Worm (Caenorhabditis elegans) whole organism, L1 larva: ENCODE data around the gene C49F8.3.
A peak's percentile ranks its signal among the peaks of the same experiment; 100 is the strongest.

Source experiments
- C04F5.9 ChIP-seq: sonication (generic microtip); optimal IDR thresholded peaks from 2 replicates; lab custom pipeline; 2016; ENCODE audit warnings: missing genetic modification characterization, missing compliant biosample characterization
- C16A3.4 ChIP-seq: fragments of 150-350 bp; optimal IDR thresholded peaks from 2 replicates; lab custom pipeline; 2014; ENCODE audit warnings: missing biosample characterization, missing genetic modification characterization
- aha-1 ChIP-seq: fragments of 150-350 bp; optimal IDR thresholded peaks from 2 replicates; lab custom pipeline; 2014; ENCODE audit warnings: missing biosample characterization, missing genetic modification characterization
- ama-1 ChIP-seq: fragments of 150-350 bp; optimal IDR thresholded peaks from 2 replicates; lab custom pipeline; 2014
- blmp-1 ChIP-seq: fragments of 150-350 bp; optimal IDR thresholded peaks from 2 replicates; lab custom pipeline; 2014; ENCODE audit warnings: missing biosample characterization, missing genetic modification characterization
- ceh-82 ChIP-seq, 3 experiments: fragments of 150-350 bp in 1 of 3; sonication (generic microtip) in 2 of 3; optimal IDR thresholded peaks; 2 replicates each; lab custom pipeline; 2014 to 2017; ENCODE audit warnings: missing biosample characterization in 3 of 3, missing genetic modification characterization in 3 of 3
- dpl-1 ChIP-seq, 3 experiments: fragments of 150-350 bp in 2 of 3; sonication (generic microtip) in 1 of 3; optimal IDR thresholded peaks; 2 replicates each; lab custom pipeline; 2014 to 2017; ENCODE audit warnings: missing biosample characterization in 3 of 3, missing genetic modification characterization in 3 of 3, missing genetic modification reagents in 3 of 3
- dsc-1 ChIP-seq: sonication (generic microtip); optimal IDR thresholded peaks from 2 replicates; lab custom pipeline; 2016; ENCODE audit warnings: mild to moderate bottlenecking, missing genetic modification characterization, missing compliant biosample characterization
- efl-1 ChIP-seq, 4 experiments: fragments of 150-350 bp; optimal IDR thresholded peaks in 3 of 4; peaks in 1 of 4; 1 replicate in 1 of 4; 2 replicates in 3 of 4; lab custom pipeline; 2014; ENCODE audit warnings: missing biosample characterization in 2 of 4, missing genetic modification characterization in 2 of 4, missing genetic modification reagents in 2 of 4
- efl-3 ChIP-seq: fragments of 200-800 bp; sonication (Bioruptor generic); optimal IDR thresholded peaks from 2 replicates; lab custom pipeline; 2018; ENCODE audit warnings: mild to moderate bottlenecking, missing genetic modification characterization, missing compliant biosample characterization
- egl-27 ChIP-seq, 2 experiments: fragments of 150-350 bp in 1 of 2; sonication (generic microtip); optimal IDR thresholded peaks; 3 replicates each; lab custom pipeline; 2017 to 2018; ENCODE audit warnings: missing biosample characterization in 2 of 2, missing genetic modification characterization in 2 of 2, missing genetic modification reagents in 2 of 2
- elt-2 ChIP-seq: sonication (generic microtip); optimal IDR thresholded peaks from 2 replicates; lab custom pipeline; 2016; ENCODE audit warnings: missing genetic modification characterization, mild to moderate bottlenecking, inconsistent platforms, missing compliant biosample characterization, missing genetic modification reagents
- elt-3 ChIP-seq, 6 experiments: fragments of 150-350 bp in 1 of 6; sonication (generic microtip); optimal IDR thresholded peaks; 2 replicates each; lab custom pipeline; 2017 to 2018; ENCODE audit warnings: missing biosample characterization in 6 of 6, missing genetic modification characterization in 6 of 6, inconsistent platforms in 1 of 6
- ets-5 ChIP-seq: fragments of 200-800 bp; sonication (Bioruptor generic); IDR thresholded peaks from 2 replicates; pipeline ENCODE4 v1.3.6; 2022; ENCODE audit warnings: missing genetic modification characterization, missing compliant biosample characterization
- fkh-10 ChIP-seq: sonication (generic microtip); optimal IDR thresholded peaks from 2 replicates; lab custom pipeline; 2017; ENCODE audit warnings: missing biosample characterization, missing genetic modification reagents, missing genetic modification characterization
- fkh-8 ChIP-seq: sonication (generic microtip); optimal IDR thresholded peaks from 2 replicates; lab custom pipeline; 2016; ENCODE audit warnings: mild to moderate bottlenecking, missing genetic modification characterization, missing compliant biosample characterization
- fos-1 ChIP-seq: fragments of 150-350 bp; optimal IDR thresholded peaks from 2 replicates; lab custom pipeline; 2014; ENCODE audit warnings: missing biosample characterization, missing genetic modification characterization
- hlh-4 ChIP-seq: sonication (generic microtip); optimal IDR thresholded peaks from 2 replicates; lab custom pipeline; 2016; ENCODE audit warnings: mild to moderate bottlenecking, missing genetic modification characterization, missing compliant biosample characterization
- isw-1 ChIP-seq: fragments of 200-800 bp; sonication (Bioruptor generic); IDR thresholded peaks from 2 replicates; pipeline ENCODE4 v1.3.6; 2022; ENCODE audit warnings: missing genetic modification characterization, missing compliant biosample characterization
- jun-1 ChIP-seq: fragments of 150-350 bp; optimal IDR thresholded peaks from 2 replicates; lab custom pipeline; 2014; ENCODE audit warnings: missing biosample characterization, missing genetic modification reagents, missing genetic modification characterization
- lin-13 ChIP-seq: fragments of 150-350 bp; optimal IDR thresholded peaks from 2 replicates; lab custom pipeline; 2014; ENCODE audit warnings: missing biosample characterization, missing genetic modification reagents, missing genetic modification characterization
- lin-14 ChIP-seq: fragments of 200-800 bp; sonication (Bioruptor generic); optimal IDR thresholded peaks from 2 replicates; lab custom pipeline; 2018; ENCODE audit warnings: mild to moderate bottlenecking, missing genetic modification characterization, moderate library complexity, missing compliant biosample characterization
- lin-35 ChIP-seq, 2 experiments: fragments of 150-350 bp; optimal IDR thresholded peaks; 2 replicates each; lab custom pipeline; 2014; ENCODE audit warnings: missing biosample characterization in 2 of 2, missing genetic modification characterization in 2 of 2, missing genetic modification reagents in 2 of 2
- lsy-2 ChIP-seq, 2 experiments: fragments of 150-350 bp; optimal IDR thresholded peaks; 2 replicates each; lab custom pipeline; 2014; ENCODE audit warnings: missing biosample characterization in 2 of 2, missing genetic modification characterization in 2 of 2
- mab-9 ChIP-seq: fragments of 200-800 bp; sonication (Bioruptor generic); IDR thresholded peaks from 2 replicates; pipeline ENCODE4 v1.3.6; 2022; ENCODE audit warnings: missing genetic modification reagents, missing genetic modification characterization, missing compliant biosample characterization
- mdl-1 ChIP-seq, 2 experiments: fragments of 150-350 bp; optimal IDR thresholded peaks; 2 replicates each; lab custom pipeline; 2014 to 2017; ENCODE audit warnings: missing biosample characterization in 2 of 2, missing genetic modification characterization in 2 of 2, inconsistent platforms in 1 of 2
- mef-2 ChIP-seq: fragments of 150-350 bp; optimal IDR thresholded peaks from 2 replicates; lab custom pipeline; 2014; ENCODE audit warnings: missing biosample characterization, missing genetic modification characterization
- mep-1 ChIP-seq: fragments of 150-350 bp; optimal IDR thresholded peaks from 2 replicates; lab custom pipeline; 2014; ENCODE audit warnings: missing biosample characterization, missing genetic modification characterization
- nhr-19 ChIP-seq: fragments of 200-800 bp; sonication (Bioruptor generic); conservative IDR thresholded peaks from 2 replicates; pipeline ENCODE4 v1.3.6; 2022; ENCODE audit warnings: missing genetic modification characterization, missing compliant biosample characterization
- nhr-20 ChIP-seq: sonication (generic microtip); optimal IDR thresholded peaks from 2 replicates; lab custom pipeline; 2016; ENCODE audit warnings: mild to moderate bottlenecking, missing genetic modification characterization, missing compliant biosample characterization
- nhr-237 ChIP-seq: fragments of 150-350 bp; optimal IDR thresholded peaks from 2 replicates; lab custom pipeline; 2014; ENCODE audit warnings: missing biosample characterization, missing genetic modification characterization
- nhr-47 ChIP-seq: sonication (generic microtip); optimal IDR thresholded peaks from 2 replicates; lab custom pipeline; 2016; ENCODE audit warnings: mild to moderate bottlenecking, missing genetic modification characterization, moderate library complexity, missing compliant biosample characterization
- nhr-71 ChIP-seq: sonication (generic microtip); optimal IDR thresholded peaks from 2 replicates; lab custom pipeline; 2016; ENCODE audit warnings: mild to moderate bottlenecking, missing genetic modification characterization, moderate library complexity, missing compliant biosample characterization
- nhr-76 ChIP-seq: sonication (generic microtip); optimal IDR thresholded peaks from 2 replicates; lab custom pipeline; 2017; ENCODE audit warnings: missing biosample characterization, missing genetic modification characterization
- nhr-85 ChIP-seq: sonication (generic microtip); peaks from one replicate; lab custom pipeline; 2016; ENCODE audit warnings: missing genetic modification characterization, inconsistent platforms, missing compliant biosample characterization
- nhr-90 ChIP-seq: sonication (generic microtip); optimal IDR thresholded peaks from 2 replicates; lab custom pipeline; 2016; ENCODE audit warnings: mild to moderate bottlenecking, missing genetic modification characterization, missing compliant biosample characterization; ENCODE audit not compliant: poor library complexity
- snpc-4 ChIP-seq: fragments of 150-350 bp; optimal IDR thresholded peaks from 2 replicates; lab custom pipeline; 2014; ENCODE audit warnings: missing biosample characterization, missing genetic modification characterization
- sox-4 ChIP-seq: sonication (generic microtip); optimal IDR thresholded peaks from 2 replicates; lab custom pipeline; 2016; ENCODE audit warnings: missing genetic modification characterization, missing compliant biosample characterization
- sptf-1 ChIP-seq: fragments of 150-350 bp; optimal IDR thresholded peaks from 2 replicates; lab custom pipeline; 2014; ENCODE audit warnings: missing biosample characterization, missing genetic modification characterization
- swsn-7 ChIP-seq: sonication (generic microtip); optimal IDR thresholded peaks from 2 replicates; lab custom pipeline; 2016; ENCODE audit warnings: missing genetic modification characterization, missing compliant biosample characterization
- tbx-2 ChIP-seq: sonication (generic microtip); optimal IDR thresholded peaks from 2 replicates; lab custom pipeline; 2016; ENCODE audit warnings: missing genetic modification characterization, missing compliant biosample characterization
- tlp-1 ChIP-seq: fragments of 150-350 bp; optimal IDR thresholded peaks from 2 replicates; lab custom pipeline; 2014; ENCODE audit warnings: missing biosample characterization, missing genetic modification characterization
- unc-62 ChIP-seq: fragments of 150-350 bp; optimal IDR thresholded peaks from 2 replicates; lab custom pipeline; 2014; ENCODE audit warnings: missing biosample characterization, missing genetic modification reagents, missing genetic modification characterization
- unc-86 ChIP-seq: sonication (generic microtip); optimal IDR thresholded peaks from 2 replicates; lab custom pipeline; 2016; ENCODE audit warnings: missing genetic modification characterization, missing compliant biosample characterization
- vab-15 ChIP-seq: sonication (generic microtip); optimal IDR thresholded peaks from 2 replicates; lab custom pipeline; 2017; ENCODE audit warnings: missing genotype, mild to moderate bottlenecking, missing genetic modification characterization, missing compliant biosample characterization
- zag-1 ChIP-seq: fragments of 150-350 bp; optimal IDR thresholded peaks from 2 replicates; lab custom pipeline; 2014; ENCODE audit warnings: missing biosample characterization, missing genetic modification characterization
- ztf-11 ChIP-seq, 2 experiments: sonication (generic microtip); optimal IDR thresholded peaks; 2 replicates each; lab custom pipeline; 2016 to 2017; ENCODE audit warnings: missing genetic modification characterization in 2 of 2, missing biosample characterization in 1 of 2, missing compliant biosample characterization in 1 of 2
- ztf-4 ChIP-seq: fragments of 150-350 bp; optimal IDR thresholded peaks from 2 replicates; lab custom pipeline; 2014; ENCODE audit warnings: missing biosample characterization, missing genetic modification characterization

C49F8.3 gene

ce11 chrX:13356469-13356868 lies 30.9 kb downstream of the C49F8.3 start (continued):
- TF ChIP-seq nhr-90 (tag; lab: Kevin White, UChicago): peak; percentile 75
- peak; percentile 91 for TF ChIP-seq nhr-19 (GFP tag; lab: Robert Waterston, UW)
- peak; percentile 61 for TF ChIP-seq nhr-47 (tag; lab: Kevin White, UChicago)
- TF ChIP-seq zag-1 (tag; lab: Kevin White, UChicago): no peak
- TF ChIP-seq blmp-1 (tag; lab: Kevin White, UChicago): peak; percentile 92
- TF ChIP-seq lsy-2 (tag; optimal IDR thresholded peaks at IDR 0.05; lab: Kevin White, UChicago): peak; percentile 18 to 50

DNA sequence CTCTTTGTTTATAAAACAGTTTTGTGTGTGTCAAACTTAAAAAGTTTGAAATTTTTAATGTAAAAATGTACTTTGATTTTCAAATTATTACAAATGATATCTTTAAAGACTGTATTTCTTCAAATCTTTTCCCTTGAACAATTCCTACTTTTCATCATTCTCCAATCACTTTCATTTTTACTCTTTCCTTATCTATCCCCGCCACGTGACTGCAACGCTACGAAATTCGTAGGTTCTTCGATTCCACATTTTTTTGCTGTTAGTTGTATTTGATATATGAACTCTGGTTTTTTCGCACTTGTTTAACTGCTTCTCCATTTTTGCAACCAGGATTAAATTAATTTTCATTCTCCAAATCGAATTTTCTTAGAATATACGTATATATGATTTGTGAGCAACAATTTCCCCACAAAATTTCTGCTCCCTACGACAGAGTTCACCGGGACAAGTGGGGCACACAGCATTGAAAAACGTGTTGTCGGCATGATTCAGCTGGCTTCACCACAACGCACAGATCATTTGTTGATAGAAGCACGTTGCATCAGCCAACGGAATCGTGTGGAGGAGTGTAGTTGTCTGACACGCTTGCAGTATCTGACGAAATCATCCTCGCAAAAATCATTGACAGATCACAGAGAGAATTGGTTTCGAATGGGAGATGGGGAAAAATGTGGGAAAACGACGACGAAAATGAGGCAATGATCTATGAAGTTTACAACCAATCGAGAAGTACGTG lies 32.5 kb downstream of the C49F8.3 start:
- no peak for TF ChIP-seq unc-62 (GFP tag; lab: Kevin White, UChicago)
- TF ChIP-seq unc-86 (tag; lab: Kevin White, UChicago): no peak
- no peak for TF ChIP-seq mab-9
- peak; percentile 94 for TF ChIP-seq blmp-1 (tag; lab: Kevin White, UChicago)
- TF ChIP-seq lin-14 (GFP tag; lab: Kevin White, UChicago): peak; percentile 83
- TF ChIP-seq elt-2 (tag; lab: Kevin White, UChicago): peak; percentile 69
- no peak for TF ChIP-seq C04F5.9 (tag; lab: Kevin White, UChicago)
- TF ChIP-seq lin-13: peak; percentile 2
- no peak for TF ChIP-seq ztf-11 (tag; optimal IDR thresholded peaks at IDR 0.05; lab: Kevin White, UChicago)
- TF ChIP-seq ets-5 (GFP tag; lab: Robert Waterston, UW): no peak
- TF ChIP-seq jun-1 (tag; lab: Kevin White, UChicago): peak; percentile 71
- TF ChIP-seq nhr-90 (tag; lab: Kevin White, UChicago): peak; percentile 34
- peak; percentile 76 for TF ChIP-seq nhr-71
- peak; percentile 25 for TF ChIP-seq C16A3.4
- TF ChIP-seq nhr-19 (GFP tag; lab: Robert Waterston, UW): peak; percentile 66
- no peak for TF ChIP-seq nhr-237 (tag; lab: Kevin White, UChicago)
- TF ChIP-seq mep-1 (tag; lab: Kevin White, UChicago): peak; percentile 39
- peak in 1 of 2 experiments; percentile 37 for TF ChIP-seq lin-35 (GFP tag; optimal IDR thresholded peaks at IDR 0.05; lab: Kevin White, UChicago)
- no peak for TF ChIP-seq tlp-1 (tag; lab: Kevin White, UChicago)
- no peak for TF ChIP-seq aha-1
- no peak for TF ChIP-seq ceh-82 (tag; optimal IDR thresholded peaks at IDR 0.05; lab: Kevin White, UChicago)
- TF ChIP-seq zag-1 (tag; lab: Kevin White, UChicago): no peak
- no peak for TF ChIP-seq vab-15
- TF ChIP-seq dpl-1 (GFP tag; optimal IDR thresholded peaks at IDR 0.05; lab: Kevin White, UChicago): no peak
- peak; percentile 41 for TF ChIP-seq dsc-1 (tag; lab: Kevin White, UChicago)
- no peak for TF ChIP-seq nhr-76 (tag; lab: Kevin White, UChicago)
- peak; percentile 54 for TF ChIP-seq fkh-8 (tag; lab: Kevin White, UChicago)
- TF ChIP-seq isw-1 (GFP tag; lab: Robert Waterston, UW): no peak
- TF ChIP-seq fkh-10: no peak
- no peak for TF ChIP-seq mef-2 (tag; lab: Kevin White, UChicago)
- no peak for TF ChIP-seq efl-3 (GFP tag; lab: Kevin White, UChicago)
- no peak for TF ChIP-seq hlh-4 (tag; lab: Kevin White, UChicago)
- TF ChIP-seq nhr-20 (tag; lab: Kevin White, UChicago): peak; percentile 70
- TF ChIP-seq efl-1 (optimal IDR thresholded peaks at IDR 0.05; lab: Kevin White, UChicago): no peak
- TF ChIP-seq efl-1 (GFP tag; optimal IDR thresholded peaks at IDR 0.05 in 1 of 2; lab: Kevin White, UChicago): no peak
- peak in 1 of 2 experiments; percentile 12 for TF ChIP-seq lsy-2 (tag; optimal IDR thresholded peaks at IDR 0.05; lab: Kevin White, UChicago)
- TF ChIP-seq swsn-7 (tag; lab: Kevin White, UChicago): no peak
- peak in 1 of 2 experiments; percentile 37 for TF ChIP-seq egl-27 (tag; optimal IDR thresholded peaks at IDR 0.05; lab: Kevin White, UChicago)
- TF ChIP-seq fos-1 (tag; lab: Kevin White, UChicago): no peak
- TF ChIP-seq nhr-85 (tag; lab: Kevin White, UChicago): peak; percentile 90
- no peak for TF ChIP-seq sptf-1 (tag; lab: Kevin White, UChicago)
- no peak for TF ChIP-seq snpc-4 (tag; lab: Kevin White, UChicago)
- TF ChIP-seq ztf-4: peak; percentile 27
- TF ChIP-seq elt-3 (tag; optimal IDR thresholded peaks at IDR 0.05; lab: Kevin White, UChicago): peak in 3 of 6 experiments; percentile 32 to 49 (median 44)
- TF ChIP-seq sox-4 (tag; lab: Kevin White, UChicago): no peak
- TF ChIP-seq tbx-2 (tag; lab: Kevin White, UChicago): peak; percentile 49
- TF ChIP-seq mdl-1 (tag; optimal IDR thresholded peaks at IDR 0.05; lab: Kevin White, UChicago): no peak
- TF ChIP-seq nhr-47 (tag; lab: Kevin White, UChicago): peak; percentile 58
- no peak for TF ChIP-seq ama-1
